Worm (Caenorhabditis elegans) whole organism, early embryonic: ENCODE results near the gene Y54G2A.49.

ENCODE experiments used
- B0310.2 ChIP-seq: sonication (generic microtip); optimal IDR thresholded peaks from 2 replicates; lab custom pipeline; 2016; ENCODE audit warnings: mild to moderate bottlenecking, missing genetic modification characterization, missing compliant biosample characterization
- F13C5.2 ChIP-seq: sonication (generic microtip); optimal IDR thresholded peaks from 2 replicates; lab custom pipeline; 2017; ENCODE audit warnings: mild to moderate bottlenecking, missing genetic modification characterization, inconsistent platforms, missing compliant biosample characterization
- aly-1 ChIP-seq: sonication (generic microtip); optimal IDR thresholded peaks from 2 replicates; lab custom pipeline; 2016; ENCODE audit warnings: missing genetic modification characterization, missing compliant biosample characterization
- ama-1 ChIP-seq: fragments of 150-350 bp; optimal IDR thresholded peaks from 2 replicates; lab custom pipeline; 2014
- ceh-13 ChIP-seq: fragments of 200-800 bp; sonication (Bioruptor generic); optimal IDR thresholded peaks from 2 replicates; lab custom pipeline; 2018; ENCODE audit warnings: mild to moderate bottlenecking, missing genetic modification characterization, missing compliant biosample characterization
- ceh-36 ChIP-seq: sonication (generic microtip); optimal IDR thresholded peaks from 2 replicates; lab custom pipeline; 2016; ENCODE audit warnings: missing genetic modification characterization, inconsistent platforms, missing compliant biosample characterization
- ets-7 ChIP-seq: sonication (generic microtip); optimal IDR thresholded peaks from 2 replicates; lab custom pipeline; 2016; ENCODE audit warnings: missing genotype, missing genetic modification characterization, missing compliant biosample characterization
- flt-1 ChIP-seq: fragments of 200-800 bp; sonication (Bioruptor generic); IDR thresholded peaks from 2 replicates; pipeline ENCODE4 v1.3.6; 2022; ENCODE audit warnings: missing genetic modification characterization, missing compliant biosample characterization
- hmbx-1 ChIP-seq: sonication (generic microtip); optimal IDR thresholded peaks from 2 replicates; lab custom pipeline; 2016; ENCODE audit warnings: mild to moderate bottlenecking, missing genetic modification characterization, missing compliant biosample characterization
- hmg-4 ChIP-seq: fragments of 200-800 bp; sonication (Bioruptor generic); optimal IDR thresholded peaks from 2 replicates; lab custom pipeline; 2018; ENCODE audit warnings: mild to moderate bottlenecking, missing genetic modification characterization, missing compliant biosample characterization
- hnd-1 ChIP-seq: sonication (generic microtip); optimal IDR thresholded peaks from 2 replicates; lab custom pipeline; 2016; ENCODE audit warnings: missing genetic modification characterization, missing compliant biosample characterization
- pes-1 ChIP-seq: fragments of 200-800 bp; sonication (Bioruptor generic); IDR thresholded peaks from 2 replicates; pipeline ENCODE4 v1.3.6; 2022; ENCODE audit warnings: missing genetic modification reagents, missing genetic modification characterization, missing compliant biosample characterization
- scrt-1 ChIP-seq: fragments of 200-800 bp; sonication (Bioruptor generic); IDR thresholded peaks from 2 replicates; pipeline ENCODE4 v1.3.6; 2022; ENCODE audit warnings: missing genetic modification characterization, missing compliant biosample characterization
- sea-1 ChIP-seq: fragments of 200-800 bp; sonication (Bioruptor generic); conservative IDR thresholded peaks from 2 replicates; pipeline ENCODE4 v1.3.6; 2022; ENCODE audit warnings: missing genetic modification characterization, missing compliant biosample characterization
- tbx-11 ChIP-seq: fragments of 200-800 bp; sonication (Bioruptor generic); IDR thresholded peaks from 2 replicates; pipeline ENCODE4 v1.3.6; 2022; ENCODE audit warnings: missing genetic modification characterization, missing compliant biosample characterization
- tbx-37 ChIP-seq: fragments of 200-800 bp; sonication (Bioruptor generic); conservative IDR thresholded peaks from 2 replicates; pipeline ENCODE4 v1.3.6; 2022; ENCODE audit warnings: missing genetic modification reagents, missing genetic modification characterization, missing compliant biosample characterization
- tra-4 ChIP-seq: sonication (generic microtip); optimal IDR thresholded peaks from 2 replicates; lab custom pipeline; 2017; ENCODE audit warnings: missing genetic modification characterization, missing compliant biosample characterization

Y54G2A.49 gene

DNA sequence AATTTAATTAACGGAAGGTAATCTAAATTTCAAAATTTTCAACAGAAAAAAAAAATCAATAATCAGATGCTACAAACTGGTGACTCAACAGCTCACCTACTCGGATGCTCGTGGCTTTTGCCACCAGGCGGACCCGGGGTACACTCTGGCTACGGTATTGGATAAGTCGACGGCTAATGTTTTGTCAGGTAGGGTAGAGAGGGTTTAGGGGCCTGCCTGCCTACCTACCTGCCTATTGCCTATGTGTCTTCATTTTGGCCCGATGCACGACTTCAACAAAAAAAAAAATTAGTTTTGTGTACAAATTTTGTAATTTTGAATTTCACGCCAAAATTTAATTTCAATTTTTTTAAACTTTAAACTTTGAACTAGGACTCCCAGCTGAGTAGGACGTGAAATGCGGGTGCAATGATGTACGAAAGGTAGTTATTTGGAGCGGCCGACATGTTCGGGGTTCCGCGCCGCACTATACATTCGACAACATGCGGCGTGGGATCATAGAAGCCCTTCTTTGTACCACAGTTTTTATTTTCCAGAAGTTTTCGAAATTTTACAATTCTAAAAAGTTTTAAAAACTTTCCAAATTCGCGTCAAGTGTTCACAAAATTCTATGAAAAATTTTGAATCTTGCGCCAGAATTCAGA lies 27.5 kb downstream of the Y54G2A.49 start:
- no peak for TF ChIP-seq hmbx-1 (tag; lab: Kevin White, UChicago)
- no peak for TF ChIP-seq flt-1 (GFP tag; lab: Robert Waterston, UW)
- no peak for TF ChIP-seq scrt-1
- no peak for TF ChIP-seq pes-1 (GFP tag; lab: Robert Waterston, UW)
- TF ChIP-seq hmg-4 (GFP tag; lab: Kevin White, UChicago) = no peak
- TF ChIP-seq ets-7 = no peak
- TF ChIP-seq F13C5.2 (tag; lab: Kevin White, UChicago) = no peak
- TF ChIP-seq tbx-11 (GFP tag; lab: Robert Waterston, UW) = no peak
- no peak for TF ChIP-seq tbx-37 (GFP tag; lab: Robert Waterston, UW)
- no peak for TF ChIP-seq sea-1
- no peak for TF ChIP-seq tra-4 (tag; lab: Kevin White, UChicago)

DNA sequence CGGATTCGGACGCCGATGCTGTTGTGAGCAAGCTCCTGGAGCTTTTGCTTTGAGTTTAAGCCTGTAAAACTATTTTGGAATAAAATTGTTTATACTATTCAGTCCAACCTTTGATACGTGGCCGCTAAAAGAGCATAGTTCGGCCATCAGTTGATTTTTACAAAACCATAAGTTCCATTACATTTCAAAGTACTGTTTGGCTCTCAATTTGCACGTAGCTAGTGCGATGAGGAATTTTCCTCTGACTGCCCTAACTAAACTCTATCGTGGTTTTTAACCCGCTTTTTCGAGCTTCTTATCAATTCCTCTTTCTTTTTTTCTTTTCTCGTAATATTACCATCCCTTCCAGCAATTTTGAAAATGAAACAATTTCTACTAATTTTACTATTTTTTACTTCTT lies 29.6 kb downstream of the Y54G2A.49 start, which contains the start of gene clec-80:
Gene clec-80 (plus strand): TSS at position 301 of the 400 bp plus-strand sequence.
- no peak for TF ChIP-seq scrt-1
- no peak for TF ChIP-seq pes-1 (GFP tag; lab: Robert Waterston, UW)
- no peak for TF ChIP-seq sea-1
- TF ChIP-seq ets-7 = no peak
- no peak for TF ChIP-seq tra-4 (tag; lab: Kevin White, UChicago)
- TF ChIP-seq B0310.2 (tag; lab: Kevin White, UChicago) = no peak
- TF ChIP-seq aly-1 (tag; lab: Kevin White, UChicago) = no peak
- TF ChIP-seq ama-1 (lab: Kevin White, UChicago) = no peak
- no peak for TF ChIP-seq hmbx-1 (tag; lab: Kevin White, UChicago)
- TF ChIP-seq F13C5.2 (tag; lab: Kevin White, UChicago) = no peak
- no peak for TF ChIP-seq ceh-36 (tag; lab: Kevin White, UChicago)
- no peak for TF ChIP-seq hmg-4 (GFP tag; lab: Kevin White, UChicago)
- no peak for TF ChIP-seq tbx-11 (GFP tag; lab: Robert Waterston, UW)
- no peak for TF ChIP-seq ceh-13
- TF ChIP-seq flt-1 (GFP tag; lab: Robert Waterston, UW) = no peak
- TF ChIP-seq tbx-37 (GFP tag; lab: Robert Waterston, UW) = no peak
- no peak for TF ChIP-seq hnd-1 (tag; lab: Kevin White, UChicago)

DNA sequence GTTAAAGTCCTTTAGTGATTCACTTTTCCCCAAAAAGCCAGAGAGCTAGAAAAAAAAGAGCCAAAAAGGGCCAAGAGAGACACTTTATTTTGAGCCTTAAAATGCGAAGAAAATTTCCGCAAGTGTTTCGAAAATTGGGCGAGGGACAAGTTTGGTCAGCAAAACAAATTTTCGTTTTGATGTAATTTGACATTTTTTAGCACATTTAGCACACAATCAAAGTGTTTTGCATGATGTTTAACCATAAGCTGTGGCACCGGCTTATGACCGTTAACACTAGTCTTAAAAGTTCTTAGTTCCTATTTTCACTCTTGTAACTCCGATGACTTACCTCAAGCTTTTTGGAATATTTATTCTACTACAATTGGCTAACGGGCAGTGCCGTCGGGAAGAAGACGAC lies 32.7 kb downstream of the Y54G2A.49 start, which contains the start of gene Y54G2A.37:
Gene Y54G2A.37 (plus strand): TSS at position 301 of the 400 bp plus-strand sequence.
- TF ChIP-seq hmbx-1 (tag; lab: Kevin White, UChicago) (no peak), ceh-36 (tag; lab: Kevin White, UChicago) (no peak), flt-1 (GFP tag; lab: Robert Waterston, UW) (no peak), sea-1 (no peak), hmg-4 (GFP tag; lab: Kevin White, UChicago) (no peak), ets-7 (no peak), aly-1 (tag; lab: Kevin White, UChicago) (no peak), tbx-37 (GFP tag; lab: Robert Waterston, UW) (no peak), F13C5.2 (tag; lab: Kevin White, UChicago) (no peak), tbx-11 (GFP tag; lab: Robert Waterston, UW) (no peak), scrt-1 (no peak), tra-4 (tag; lab: Kevin White, UChicago) (no peak), B0310.2 (tag; lab: Kevin White, UChicago) (no peak), ceh-13 (no peak), pes-1 (GFP tag; lab: Robert Waterston, UW) (no peak)

DNA sequence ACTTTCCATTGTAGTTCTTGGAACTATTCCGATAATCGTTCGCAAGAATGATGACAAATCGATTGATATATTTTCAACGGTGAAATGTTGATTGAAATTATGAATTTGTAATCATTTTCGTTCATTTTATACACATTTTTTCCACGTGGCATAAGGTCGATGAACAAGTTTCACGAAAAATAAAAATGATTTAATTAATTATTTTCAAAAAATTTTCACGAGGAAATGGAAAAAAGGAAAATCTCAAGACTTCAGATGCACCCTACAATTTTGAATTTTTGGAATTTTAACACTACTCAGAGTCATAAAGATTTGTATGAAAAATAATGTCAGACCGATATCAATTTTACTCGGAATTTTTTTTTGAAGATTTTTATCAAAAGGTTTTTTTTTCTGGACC lies 33.4 kb downstream of the Y54G2A.49 start, which contains the start of gene Y54G2A.13:
Gene Y54G2A.13 (minus strand): TSS at position 101 of the 400 bp plus-strand sequence.
- TF ChIP-seq aly-1 (tag; lab: Kevin White, UChicago) (no peak), B0310.2 (tag; lab: Kevin White, UChicago) (no peak), pes-1 (GFP tag; lab: Robert Waterston, UW) (no peak), tra-4 (tag; lab: Kevin White, UChicago) (no peak), ceh-36 (tag; lab: Kevin White, UChicago) (no peak), sea-1 (no peak), ceh-13 (no peak), tbx-37 (GFP tag; lab: Robert Waterston, UW) (no peak), ets-7 (no peak), hnd-1 (tag; lab: Kevin White, UChicago) (no peak), hmbx-1 (tag; lab: Kevin White, UChicago) (no peak), F13C5.2 (tag; lab: Kevin White, UChicago) (no peak), tbx-11 (GFP tag; lab: Robert Waterston, UW) (no peak), scrt-1 (no peak), hmg-4 (GFP tag; lab: Kevin White, UChicago) (no peak), ama-1 (lab: Kevin White, UChicago) (no peak), flt-1 (GFP tag; lab: Robert Waterston, UW) (no peak)

DNA sequence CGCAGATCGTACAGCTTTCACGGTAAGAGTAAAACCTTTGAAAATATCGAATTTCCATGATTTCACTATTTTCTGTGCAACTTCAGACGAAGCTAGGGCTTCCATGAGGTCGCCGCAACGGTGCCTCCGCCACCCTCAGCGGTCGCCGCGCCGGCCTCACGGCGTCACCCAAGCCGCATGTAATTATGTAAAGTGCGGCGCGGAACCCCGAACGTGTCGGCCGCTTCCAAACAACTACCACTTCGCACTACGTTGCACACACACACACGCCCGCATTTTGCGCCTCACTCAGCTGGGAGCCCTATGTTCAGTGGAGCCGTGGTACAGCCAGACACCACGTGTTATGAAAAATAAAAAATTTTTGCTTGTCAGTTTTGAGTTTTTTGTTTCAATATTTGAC lies 36.0 kb downstream of the Y54G2A.49 start:
- TF ChIP-seq hnd-1 (tag; lab: Kevin White, UChicago) = no peak
- no peak for TF ChIP-seq pes-1 (GFP tag; lab: Robert Waterston, UW)
- TF ChIP-seq B0310.2 (tag; lab: Kevin White, UChicago) = no peak
- TF ChIP-seq ceh-36 (tag; lab: Kevin White, UChicago) = no peak

DNA sequence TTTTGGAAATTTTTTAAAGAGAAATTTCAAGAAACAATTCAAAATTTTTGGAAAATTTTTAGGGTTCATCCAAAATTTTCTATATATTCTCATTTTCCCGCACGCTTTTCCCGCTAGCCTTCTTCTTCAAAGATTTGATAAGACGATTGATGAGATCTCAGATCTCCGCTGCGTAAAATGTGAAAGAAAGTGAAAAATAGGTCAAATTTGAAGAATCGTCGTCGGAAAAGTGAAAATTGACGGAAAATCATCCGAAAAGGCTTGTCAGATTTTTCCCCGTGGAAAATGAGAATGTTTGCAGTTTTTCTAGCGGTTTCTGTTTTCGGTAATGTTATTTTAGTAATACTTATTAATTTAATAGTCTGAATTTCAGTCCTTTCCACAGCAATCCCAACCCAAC lies 43.9 kb downstream of the Y54G2A.49 start, which contains the start of gene Y54G2A.76:
Gene Y54G2A.76 (plus strand): TSS at position 203 of the 400 bp plus-strand sequence.
- no peak for TF ChIP-seq scrt-1
- TF ChIP-seq tbx-11 (GFP tag; lab: Robert Waterston, UW) = no peak
- no peak for TF ChIP-seq F13C5.2 (tag; lab: Kevin White, UChicago)
- no peak for TF ChIP-seq ets-7
- TF ChIP-seq tbx-37 (GFP tag; lab: Robert Waterston, UW) = no peak
- TF ChIP-seq tra-4 (tag; lab: Kevin White, UChicago) = no peak
- no peak for TF ChIP-seq sea-1
- TF ChIP-seq flt-1 (GFP tag; lab: Robert Waterston, UW) = no peak
- no peak for TF ChIP-seq B0310.2 (tag; lab: Kevin White, UChicago)
- TF ChIP-seq ama-1 (lab: Kevin White, UChicago) = no peak
- TF ChIP-seq hnd-1 (tag; lab: Kevin White, UChicago) = no peak
- no peak for TF ChIP-seq hmbx-1 (tag; lab: Kevin White, UChicago)
